Worm (Caenorhabditis elegans) whole organism, L2 larva: ENCODE measurements around the gene C04G2.5.

Experiments used
- C34F6.9 ChIP-seq: fragments of 150-350 bp; optimal IDR thresholded peaks from 2 replicates; lab custom pipeline; 2014; ENCODE audit warnings: missing biosample characterization, missing genetic modification characterization
- F13H6.1 ChIP-seq: sonication (generic microtip); optimal IDR thresholded peaks from 2 replicates; lab custom pipeline; 2016; ENCODE audit warnings: missing genetic modification characterization, missing compliant biosample characterization
- Y55F3AM.14 ChIP-seq: fragments of 200-800 bp; sonication (Bioruptor generic); optimal IDR thresholded peaks from 2 replicates; lab custom pipeline; 2018; ENCODE audit warnings: mild to moderate bottlenecking, missing genetic modification characterization, missing compliant biosample characterization
- ZK546.5 ChIP-seq: sonication (generic microtip); optimal IDR thresholded peaks from 2 replicates; lab custom pipeline; 2017; ENCODE audit warnings: missing biosample characterization, missing genetic modification characterization
- alr-1 ChIP-seq: fragments of 150-350 bp; optimal IDR thresholded peaks from 2 replicates; lab custom pipeline; 2014; ENCODE audit warnings: missing biosample characterization, missing genetic modification characterization
- ceh-16 ChIP-seq: fragments of 150-350 bp; optimal IDR thresholded peaks from 2 replicates; lab custom pipeline; 2014; ENCODE audit warnings: missing biosample characterization, missing genetic modification characterization
- ceh-82 ChIP-seq: fragments of 150-350 bp; optimal IDR thresholded peaks from 2 replicates; lab custom pipeline; 2014; ENCODE audit warnings: missing biosample characterization, missing genetic modification characterization
- crh-2 ChIP-seq: sonication (generic microtip); optimal IDR thresholded peaks from 2 replicates; lab custom pipeline; 2017; ENCODE audit warnings: missing biosample characterization, missing genetic modification characterization
- dmd-4 ChIP-seq: sonication (generic microtip); optimal IDR thresholded peaks from 2 replicates; lab custom pipeline; 2017; ENCODE audit warnings: missing biosample characterization, missing genetic modification characterization
- egl-27 ChIP-seq: sonication (generic microtip); optimal IDR thresholded peaks from 3 replicates; lab custom pipeline; 2017; ENCODE audit warnings: missing biosample characterization, missing genetic modification reagents, missing genetic modification characterization
- elt-1 ChIP-seq: fragments of 150-350 bp; optimal IDR thresholded peaks from 2 replicates; lab custom pipeline; 2014; ENCODE audit warnings: missing biosample characterization, missing genetic modification characterization
- fos-1 ChIP-seq: fragments of 150-350 bp; optimal IDR thresholded peaks from 2 replicates; lab custom pipeline; 2014; ENCODE audit warnings: missing biosample characterization, missing genetic modification characterization
- gmeb-1 ChIP-seq: fragments of 150-350 bp; optimal IDR thresholded peaks from 2 replicates; lab custom pipeline; 2014; ENCODE audit warnings: missing biosample characterization, missing genetic modification characterization
- lin-11 ChIP-seq: fragments of 150-350 bp; sonication (generic microtip); optimal IDR thresholded peaks from 2 replicates; lab custom pipeline; 2014; ENCODE audit warnings: missing biosample characterization, missing genetic modification characterization, inconsistent platforms, mixed read lengths
- lin-13 ChIP-seq: fragments of 150-350 bp; optimal IDR thresholded peaks from 2 replicates; lab custom pipeline; 2014; ENCODE audit warnings: missing biosample characterization, missing genetic modification reagents, missing genetic modification characterization
- lin-39 ChIP-seq: fragments of 150-350 bp; optimal IDR thresholded peaks from 2 replicates; lab custom pipeline; 2014; ENCODE audit warnings: missing biosample characterization, missing genetic modification reagents, missing genetic modification characterization
- lsy-2 ChIP-seq, 2 experiments: fragments of 150-350 bp in 1 of 2; sonication (generic microtip) in 1 of 2; optimal IDR thresholded peaks; 2 replicates each; lab custom pipeline; 2014 to 2017; ENCODE audit warnings: missing biosample characterization in 2 of 2, missing genetic modification characterization in 2 of 2
- mab-5 ChIP-seq: fragments of 150-350 bp; optimal IDR thresholded peaks from 2 replicates; lab custom pipeline; 2014; ENCODE audit warnings: missing biosample characterization, missing genetic modification characterization
- mbf-1 ChIP-seq: sonication (generic microtip); optimal IDR thresholded peaks from 2 replicates; lab custom pipeline; 2017; ENCODE audit warnings: missing biosample characterization, missing genetic modification characterization
- mdl-1 ChIP-seq, 2 experiments: fragments of 150-350 bp in 1 of 2; sonication (generic microtip) in 1 of 2; optimal IDR thresholded peaks; 2 replicates each; lab custom pipeline; 2017; ENCODE audit warnings: missing biosample characterization in 2 of 2, missing genetic modification characterization in 2 of 2
- nhr-10 ChIP-seq: sonication (generic microtip); optimal IDR thresholded peaks from 2 replicates; lab custom pipeline; 2017; ENCODE audit warnings: missing biosample characterization, missing genetic modification characterization
- nhr-11 ChIP-seq: fragments of 150-350 bp; optimal IDR thresholded peaks from 2 replicates; lab custom pipeline; 2014; ENCODE audit warnings: missing biosample characterization, missing genetic modification characterization
- nhr-12 ChIP-seq: fragments of 150-350 bp; optimal IDR thresholded peaks from 2 replicates; lab custom pipeline; 2014; ENCODE audit warnings: missing biosample characterization, missing genetic modification characterization
- nhr-129 ChIP-seq: fragments of 150-350 bp; optimal IDR thresholded peaks from 2 replicates; lab custom pipeline; 2014; ENCODE audit warnings: missing biosample characterization, missing genetic modification characterization
- nhr-21 ChIP-seq: fragments of 150-350 bp; optimal IDR thresholded peaks from 2 replicates; lab custom pipeline; 2014; ENCODE audit warnings: missing biosample characterization, missing genetic modification characterization
- nhr-23 ChIP-seq: fragments of 150-350 bp; optimal IDR thresholded peaks from 2 replicates; lab custom pipeline; 2014; ENCODE audit warnings: missing biosample characterization, missing genetic modification reagents, missing genetic modification characterization
- nhr-237 ChIP-seq: fragments of 150-350 bp; optimal IDR thresholded peaks from 2 replicates; lab custom pipeline; 2014; ENCODE audit warnings: missing biosample characterization, missing genetic modification characterization
- nhr-25 ChIP-seq: fragments of 150-350 bp; sonication (generic microtip); optimal IDR thresholded peaks from 3 replicates; lab custom pipeline; 2014; ENCODE audit warnings: missing biosample characterization, missing genetic modification characterization
- nhr-6 ChIP-seq: fragments of 150-350 bp; optimal IDR thresholded peaks from 2 replicates; lab custom pipeline; 2014; ENCODE audit warnings: missing biosample characterization, missing genetic modification characterization
- sem-4 ChIP-seq: fragments of 150-350 bp; optimal IDR thresholded peaks from 2 replicates; lab custom pipeline; 2014; ENCODE audit warnings: missing biosample characterization, missing genetic modification reagents, missing genetic modification characterization
- skn-1 ChIP-seq: sonication (generic microtip); optimal IDR thresholded peaks from 2 replicates; lab custom pipeline; 2017; ENCODE audit warnings: missing biosample characterization, missing genetic modification characterization
- sma-3 ChIP-seq: sonication (generic microtip); optimal IDR thresholded peaks from 2 replicates; lab custom pipeline; 2016; ENCODE audit warnings: missing genetic modification reagents, missing genetic modification characterization, missing compliant biosample characterization
- sma-9 ChIP-seq, 2 experiments: fragments of 150-350 bp in 1 of 2; sonication (generic microtip) in 1 of 2; optimal IDR thresholded peaks; 2 replicates each; lab custom pipeline; 2014 to 2016; ENCODE audit warnings: missing genetic modification characterization in 2 of 2, mild to moderate bottlenecking in 1 of 2, missing biosample characterization in 1 of 2, missing compliant biosample characterization in 1 of 2, missing genetic modification reagents in 1 of 2, moderate library complexity in 1 of 2
- snpc-4 ChIP-seq: fragments of 150-350 bp; optimal IDR thresholded peaks from 2 replicates; lab custom pipeline; 2014; ENCODE audit warnings: missing biosample characterization, missing genetic modification characterization
- unc-55 ChIP-seq: fragments of 150-350 bp; sonication (generic microtip); optimal IDR thresholded peaks from 3 replicates; lab custom pipeline; 2014; ENCODE audit warnings: missing biosample characterization, missing genetic modification reagents, missing genetic modification characterization
- unc-62 ChIP-seq: fragments of 150-350 bp; optimal IDR thresholded peaks from 2 replicates; lab custom pipeline; 2014; ENCODE audit warnings: missing biosample characterization, missing genetic modification reagents, missing genetic modification characterization
- zag-1 ChIP-seq: fragments of 150-350 bp; optimal IDR thresholded peaks from 2 replicates; lab custom pipeline; 2014; ENCODE audit warnings: missing biosample characterization, missing genetic modification characterization
- ztf-1 ChIP-seq: fragments of 200-800 bp; sonication (Bioruptor generic); conservative IDR thresholded peaks from 2 replicates; pipeline ENCODE4 v1.3.6; 2022; ENCODE audit warnings: missing genetic modification characterization, missing compliant biosample characterization
- ztf-11 ChIP-seq: sonication (generic microtip); optimal IDR thresholded peaks from 2 replicates; lab custom pipeline; 2017; ENCODE audit warnings: missing biosample characterization, missing genetic modification characterization
- ztf-4 ChIP-seq: fragments of 150-350 bp; optimal IDR thresholded peaks from 2 replicates; lab custom pipeline; 2014; ENCODE audit warnings: missing biosample characterization, missing genetic modification characterization

Gene C04G2.5

DNA sequence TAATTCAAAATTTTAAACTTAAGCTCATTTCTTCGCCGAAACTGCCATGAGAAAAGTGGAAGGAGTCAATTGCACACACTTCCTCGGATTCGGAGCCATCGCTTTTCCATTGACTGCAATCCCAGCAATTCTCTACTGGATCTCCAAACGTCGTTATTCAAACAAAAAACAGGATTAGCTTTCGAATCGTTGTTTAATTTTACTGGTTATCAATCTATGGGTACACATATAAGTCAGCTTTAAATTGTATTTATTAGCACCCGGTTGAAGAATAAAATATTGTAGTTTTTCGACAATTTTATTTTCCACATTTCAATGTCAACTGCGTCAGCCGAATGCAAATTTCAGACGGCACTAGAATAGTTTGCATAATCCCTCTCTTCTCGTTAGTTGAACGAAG lies 34.9 kb upstream of the C04G2.5 start, which contains the start of gene glt-3:
glt-3 (plus strand) TSS at position 301 of the 400 bp plus-strand sequence.
- TF ChIP-seq nhr-21 (tag; lab: Kevin White, UChicago) (no peak), lin-39 (tag; lab: Kevin White, UChicago) (no peak), ztf-1 (GFP tag; lab: Robert Waterston, UW) (no peak)
- TF ChIP-seq, all 48 proteins: peak for 0

DNA sequence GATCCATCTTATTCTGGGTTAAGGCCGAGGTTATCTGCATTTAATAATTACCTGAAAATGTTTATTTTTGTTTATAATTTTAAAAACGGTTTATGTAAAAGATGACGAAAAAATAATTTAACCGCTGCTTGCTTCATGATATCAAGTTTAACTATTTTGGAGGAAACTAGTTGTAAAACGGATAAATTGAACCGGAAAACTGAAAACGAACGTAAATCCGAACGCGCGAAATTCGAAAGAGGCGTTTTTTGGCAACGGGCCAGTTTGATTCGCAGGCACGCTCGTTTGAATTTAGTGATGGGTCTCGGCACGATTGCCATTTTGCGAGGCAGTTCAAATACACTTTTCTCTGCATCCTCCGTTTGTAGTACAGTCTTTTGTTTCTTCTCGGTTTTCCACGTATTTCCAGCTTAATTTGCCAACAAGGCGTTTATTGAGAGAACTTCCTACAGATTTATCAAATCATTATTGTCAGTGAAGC lies 33.9 kb upstream of the C04G2.5 start, which contains the start of the genes gtbp-1 and K08F4.3:
gtbp-1 (minus strand) TSS at position 51 of the 481 bp plus-strand sequence.
K08F4.3 (plus strand) TSS at position 352 of the 481 bp plus-strand sequence.
- TF ChIP-seq mab-5 (tag; lab: Kevin White, UChicago) (no peak), nhr-21 (tag; lab: Kevin White, UChicago) (peak; percentile 2), gmeb-1 (tag; lab: Kevin White, UChicago) (peak; percentile 90), crh-2 (tag; lab: Kevin White, UChicago) (peak; percentile 94), ZK546.5 (tag; lab: Kevin White, UChicago) (peak; percentile 80), mdl-1 (tag; optimal IDR thresholded peaks at IDR 0.05; lab: Kevin White, UChicago) (no peak), elt-1 (tag; lab: Kevin White, UChicago) (no peak), lin-39 (tag; lab: Kevin White, UChicago) (no peak), alr-1 (tag; lab: Kevin White, UChicago) (no peak), zag-1 (tag; lab: Kevin White, UChicago) (peak; percentile 20), nhr-12 (tag; lab: Kevin White, UChicago) (no peak), unc-62 (no peak), sma-3 (peak; percentile 66), nhr-129 (tag; lab: Kevin White, UChicago) (peak; percentile 90), Y55F3AM.14 (GFP tag; lab: Kevin White, UChicago) (no peak), nhr-10 (no peak), egl-27 (tag; lab: Kevin White, UChicago) (no peak), C34F6.9 (tag; lab: Kevin White, UChicago) (peak; percentile 86), F13H6.1 (peak; percentile 52), fos-1 (tag; lab: Kevin White, UChicago) (no peak), unc-55 (GFP tag; lab: Kevin White, UChicago) (peak; percentile 94), ztf-4 (tag; lab: Kevin White, UChicago) (no peak), nhr-237 (tag; lab: Kevin White, UChicago) (no peak), nhr-23 (tag; lab: Kevin White, UChicago) (no peak), nhr-6 (tag; lab: Kevin White, UChicago) (no peak), ztf-1 (GFP tag; lab: Robert Waterston, UW) (no peak), sma-9 (GFP tag; optimal IDR thresholded peaks at IDR 0.05; lab: Kevin White, UChicago) (peak; percentile 39), sma-9 (tag; optimal IDR thresholded peaks at IDR 0.05; lab: Kevin White, UChicago) (no peak), sem-4 (tag; lab: Kevin White, UChicago) (peak; percentile 22), lin-13 (GFP tag; lab: Kevin White, UChicago) (peak; percentile 63), snpc-4 (tag; lab: Kevin White, UChicago) (peak; percentile 10), lsy-2 (tag; optimal IDR thresholded peaks at IDR 0.05; lab: Kevin White, UChicago) (peak; percentile 16 to 90), ztf-11 (tag; lab: Kevin White, UChicago) (no peak), lin-11 (tag; lab: Kevin White, UChicago) (peak; percentile 84), nhr-11 (no peak), mbf-1 (tag; lab: Kevin White, UChicago) (no peak)

- TF ChIP-seq C34F6.9 (tag; lab: Kevin White, UChicago) (no peak), skn-1 (tag; lab: Kevin White, UChicago) (no peak), unc-55 (GFP tag; lab: Kevin White, UChicago) (no peak), elt-1 (tag; lab: Kevin White, UChicago) (no peak), nhr-11 (no peak), Y55F3AM.14 (GFP tag; lab: Kevin White, UChicago) (no peak), ceh-16 (tag; lab: Kevin White, UChicago) (no peak), unc-62 (no peak), ztf-1 (GFP tag; lab: Robert Waterston, UW) (no peak), mab-5 (tag; lab: Kevin White, UChicago) (no peak), nhr-12 (tag; lab: Kevin White, UChicago) (no peak), ceh-82 (no peak), ztf-11 (tag; lab: Kevin White, UChicago) (no peak), fos-1 (tag; lab: Kevin White, UChicago) (no peak), snpc-4 (tag; lab: Kevin White, UChicago) (no peak), nhr-25 (tag; lab: Kevin White, UChicago) (no peak), dmd-4 (tag; lab: Kevin White, UChicago) (no peak)
- TF ChIP-seq, all 48 proteins: peak for 0
These were observed 33.4 kb upstream of the C04G2.5 start for ce11 chrIV:10128446-10128845.
